Worm (Caenorhabditis elegans) whole organism, mixed stage, embryonic: ENCODE measurements around the gene skr-15.

Experiments
- ces-1 ChIP-seq: fragments of 150-350 bp; optimal IDR thresholded peaks from 2 replicates; lab custom pipeline; 2014; ENCODE audit warnings: missing biosample characterization, missing genetic modification reagents, missing genetic modification characterization
- elt-1 ChIP-seq: sonication (generic microtip); optimal IDR thresholded peaks from 2 replicates; lab custom pipeline; 2017; ENCODE audit warnings: missing genetic modification characterization, mild to moderate bottlenecking, missing compliant biosample characterization, antibody characterized with exemption, moderate library complexity, borderline replicate concordance; ENCODE audit not compliant: insufficient read depth
- flh-1 ChIP-seq: fragments of 200-800 bp; sonication (Bioruptor generic); optimal IDR thresholded peaks from 2 replicates; lab custom pipeline; 2018; ENCODE audit warnings: mild to moderate bottlenecking, missing genetic modification characterization, moderate library complexity, missing compliant biosample characterization
- ham-2 ChIP-seq: fragments of 200-800 bp; sonication (Bioruptor generic); optimal IDR thresholded peaks from 2 replicates; lab custom pipeline; 2018; ENCODE audit warnings: mild to moderate bottlenecking, missing genetic modification characterization, missing compliant biosample characterization
- lsy-2 ChIP-seq: fragments of 150-350 bp; optimal IDR thresholded peaks from 2 replicates; lab custom pipeline; 2014; ENCODE audit warnings: missing biosample characterization, missing genetic modification characterization
- mab-5 ChIP-seq: fragments of 150-350 bp; optimal IDR thresholded peaks from 2 replicates; lab custom pipeline; 2014; ENCODE audit warnings: missing biosample characterization, missing genetic modification characterization
- nhr-12 ChIP-seq: fragments of 150-350 bp; optimal IDR thresholded peaks from 2 replicates; lab custom pipeline; 2014; ENCODE audit warnings: missing biosample characterization, missing genetic modification characterization
- nhr-28 ChIP-seq: fragments of 150-350 bp; optimal IDR thresholded peaks from 2 replicates; lab custom pipeline; 2014; ENCODE audit warnings: missing biosample characterization, missing genetic modification characterization
- pha-4 ChIP-seq: fragments of 150-350 bp; optimal IDR thresholded peaks from 2 replicates; lab custom pipeline; 2018; ENCODE audit warnings: missing biosample characterization, missing genetic modification reagents, missing genetic modification characterization
- ztf-11 ChIP-seq: fragments of 150-350 bp; optimal IDR thresholded peaks from 2 replicates; lab custom pipeline; 2014; ENCODE audit warnings: missing biosample characterization, missing genetic modification characterization

DNA sequence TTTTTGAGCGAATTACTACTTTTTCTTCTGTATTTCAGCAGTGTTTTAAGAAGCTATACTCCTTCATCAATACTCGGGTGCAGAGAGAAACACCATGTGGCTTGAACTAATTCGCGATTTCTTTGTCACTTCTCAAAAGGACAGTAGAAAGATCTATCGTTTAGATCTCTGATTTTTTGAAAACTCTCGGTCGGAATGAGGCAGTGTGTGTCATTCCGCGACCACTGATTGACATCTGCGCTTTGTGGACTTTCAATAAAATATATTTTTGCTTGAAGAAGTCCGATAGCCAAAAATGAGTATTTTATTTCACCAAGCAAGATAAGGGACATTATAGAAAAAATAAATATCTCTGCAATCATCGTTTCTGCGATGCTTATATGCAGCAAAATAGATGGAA lies 38.1 kb downstream of the skr-15 start:
- TF ChIP-seq pha-4 (tag; lab: Kevin White, UChicago) (no peak), lsy-2 (tag; lab: Kevin White, UChicago) (no peak), ztf-11 (tag; lab: Kevin White, UChicago) (no peak), nhr-28 (no peak), mab-5 (tag; lab: Kevin White, UChicago) (no peak), flh-1 (GFP tag; lab: Kevin White, UChicago) (no peak), ham-2 (no peak), ces-1 (GFP tag; lab: Kevin White, UChicago) (no peak), nhr-12 (tag; lab: Kevin White, UChicago) (no peak), elt-1 (tag; lab: Kevin White, UChicago) (no peak)
